Worm (Caenorhabditis elegans) whole organism, midembryonic: ENCODE measurements around the gene T25D3.4.
A peak's percentile ranks its signal among the peaks of the same experiment; 100 is the strongest.

Experiments used
- T22C8.4 ChIP-seq: fragments of 200-800 bp; sonication (Bioruptor generic); IDR thresholded peaks from 2 replicates; pipeline ENCODE4 v1.3.6; 2022; ENCODE audit warnings: missing genetic modification characterization, missing compliant biosample characterization
- cog-1 ChIP-seq: sonication (generic microtip); optimal IDR thresholded peaks from 2 replicates; lab custom pipeline; 2016; ENCODE audit warnings: missing genetic modification characterization, missing compliant biosample characterization
- flt-1 ChIP-seq: fragments of 200-800 bp; sonication (Bioruptor generic); IDR thresholded peaks from 2 replicates; pipeline ENCODE4 v1.3.6; 2022; ENCODE audit warnings: missing genetic modification characterization, missing compliant biosample characterization
- klf-2 ChIP-seq: fragments of 200-800 bp; sonication (Bioruptor generic); conservative IDR thresholded peaks from 2 replicates; pipeline ENCODE4 v1.3.6; 2022; ENCODE audit warnings: missing genetic modification reagents, missing genetic modification characterization, missing compliant biosample characterization
- med-1 ChIP-seq: sonication (generic microtip); optimal IDR thresholded peaks from 2 replicates; lab custom pipeline; 2017; ENCODE audit warnings: missing genetic modification characterization, mild to moderate bottlenecking, missing compliant biosample characterization, antibody characterized with exemption, missing genetic modification reagents; ENCODE audit not compliant: insufficient read depth
- ref-1 ChIP-seq: fragments of 200-800 bp; sonication (Bioruptor generic); conservative IDR thresholded peaks from 2 replicates; pipeline ENCODE4 v1.3.6; 2022; ENCODE audit warnings: missing genetic modification reagents, missing genetic modification characterization, missing compliant biosample characterization
- tab-1 ChIP-seq: fragments of 200-800 bp; sonication (Bioruptor generic); IDR thresholded peaks from 2 replicates; pipeline ENCODE4 v1.3.6; 2022; ENCODE audit warnings: missing genetic modification characterization, missing compliant biosample characterization
- ztf-23 ChIP-seq: fragments of 200-800 bp; sonication (Bioruptor generic); IDR thresholded peaks from 2 replicates; pipeline ENCODE4 v1.3.6; 2022; ENCODE audit warnings: missing genetic modification reagents, missing genetic modification characterization, missing compliant biosample characterization
- ztf-29 ChIP-seq: fragments of 200-800 bp; sonication (Bioruptor generic); IDR thresholded peaks from 2 replicates; pipeline ENCODE4 v1.3.6; 2022; ENCODE audit warnings: missing genetic modification reagents, missing genetic modification characterization, missing compliant biosample characterization

The T25D3.4 gene

DNA sequence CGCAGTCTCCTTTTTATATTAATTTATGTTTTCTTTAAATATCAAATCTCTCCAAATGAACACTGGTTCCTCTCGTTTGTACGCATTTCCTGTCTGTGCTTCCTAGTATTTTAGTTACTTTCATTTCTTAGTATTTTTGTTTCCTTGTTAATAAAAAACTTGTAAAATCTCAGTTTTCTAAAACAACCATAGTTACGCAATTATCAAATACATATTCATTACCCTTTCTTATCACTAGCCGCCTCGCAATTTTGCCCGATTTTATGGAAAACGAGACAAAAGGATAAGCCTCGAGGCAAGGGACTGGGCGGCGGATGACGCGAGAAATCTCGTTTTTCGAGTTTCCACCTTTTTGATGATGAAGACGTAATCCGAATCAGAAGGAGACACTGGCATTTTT is 35.8 kb upstream of the T25D3.4 start, which contains the start of gene C50D2.1:
Gene C50D2.1, plus strand, starts transcription at position 301 of the 400 bp plus-strand sequence.
- no peak for TF ChIP-seq ztf-29 (GFP tag; lab: Robert Waterston, UW)

DNA sequence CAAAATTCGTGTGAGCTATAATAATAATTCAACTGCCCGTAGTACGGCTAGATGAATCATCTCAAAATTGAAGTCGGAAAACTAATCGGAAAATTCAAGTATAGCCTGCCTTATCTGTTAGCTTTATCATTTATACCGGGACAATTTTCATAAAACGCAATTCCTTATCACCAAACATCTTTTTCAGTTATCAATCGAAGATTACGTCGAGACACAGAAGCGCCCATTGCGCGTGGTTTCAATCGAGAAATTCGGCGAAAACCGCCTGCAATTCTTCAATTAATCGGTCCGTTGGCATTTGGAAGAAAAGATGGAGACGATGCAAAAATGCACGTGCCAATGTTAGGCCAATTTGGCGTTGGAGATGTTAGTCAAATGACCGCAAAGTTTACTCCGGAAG is 34.8 kb upstream of the T25D3.4 start:
- TF ChIP-seq ztf-29 (GFP tag; lab: Robert Waterston, UW) (no peak), ref-1 (GFP tag; lab: Robert Waterston, UW) (no peak), cog-1 (tag; lab: Kevin White, UChicago) (no peak), T22C8.4 (GFP tag; lab: Robert Waterston, UW) (no peak), flt-1 (GFP tag; lab: Robert Waterston, UW) (no peak)

DNA sequence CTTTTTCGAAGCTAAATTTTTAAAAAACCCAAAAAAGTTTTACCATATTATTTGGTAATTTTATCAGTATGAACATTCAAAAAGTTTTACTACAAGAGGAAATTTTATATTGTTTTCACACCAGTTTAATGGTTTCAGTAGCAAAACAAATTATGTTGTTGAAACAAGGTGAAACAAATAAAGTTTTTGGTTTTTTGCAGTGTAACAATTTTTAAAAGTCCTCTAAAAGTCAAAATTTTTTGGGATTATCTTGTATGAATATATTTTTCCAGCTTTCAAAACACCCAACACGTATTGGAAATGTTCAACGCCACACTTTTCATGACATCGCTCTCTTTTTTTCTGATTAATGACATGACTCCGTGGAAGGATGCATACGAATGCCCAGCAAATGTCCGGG is 30.1 kb upstream of the T25D3.4 start, which contains the start of gene srt-54:
Gene srt-54, plus strand, starts transcription at position 301 of the 400 bp plus-strand sequence.
- TF ChIP-seq T22C8.4 (GFP tag; lab: Robert Waterston, UW) (no peak), ztf-29 (GFP tag; lab: Robert Waterston, UW) (no peak), ztf-23 (GFP tag; lab: Robert Waterston, UW) (no peak), med-1 (GFP tag; lab: Kevin White, UChicago) (no peak), ref-1 (GFP tag; lab: Robert Waterston, UW) (no peak), cog-1 (tag; lab: Kevin White, UChicago) (no peak), tab-1 (GFP tag; lab: Robert Waterston, UW) (no peak), klf-2 (GFP tag; lab: Robert Waterston, UW) (no peak), flt-1 (GFP tag; lab: Robert Waterston, UW) (no peak)

DNA sequence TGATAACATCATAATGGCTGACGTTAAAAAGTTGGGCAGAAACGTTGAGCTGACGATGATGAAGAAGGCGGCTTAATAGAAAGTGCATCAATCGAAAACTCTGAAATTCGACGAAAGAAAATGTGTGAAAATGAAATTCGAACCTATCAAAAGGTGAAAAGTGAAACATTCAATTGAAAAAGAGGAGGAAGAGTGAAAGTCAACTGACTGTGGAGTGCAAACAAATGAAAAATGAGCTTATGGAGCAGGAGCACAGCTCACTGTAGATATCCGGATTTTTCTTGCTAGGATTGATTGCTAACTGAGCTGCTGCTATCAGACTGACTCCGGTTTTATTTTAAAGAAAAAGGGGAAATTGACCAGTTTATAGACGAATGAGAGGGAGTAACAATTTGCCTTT is 25.9 kb upstream of the T25D3.4 start, which contains the start of gene K10B4.3:
Gene K10B4.3, minus strand, starts transcription at position 101 of the 400 bp plus-strand sequence.
- TF ChIP-seq flt-1 (GFP tag; lab: Robert Waterston, UW): no peak
- no peak for TF ChIP-seq cog-1 (tag; lab: Kevin White, UChicago)
- no peak for TF ChIP-seq T22C8.4 (GFP tag; lab: Robert Waterston, UW)
- TF ChIP-seq ref-1 (GFP tag; lab: Robert Waterston, UW): no peak
- TF ChIP-seq ztf-23 (GFP tag; lab: Robert Waterston, UW): no peak
- TF ChIP-seq ztf-29 (GFP tag; lab: Robert Waterston, UW): no peak
- no peak for TF ChIP-seq tab-1 (GFP tag; lab: Robert Waterston, UW)
- TF ChIP-seq med-1 (GFP tag; lab: Kevin White, UChicago): no peak
- no peak for TF ChIP-seq klf-2 (GFP tag; lab: Robert Waterston, UW)

DNA sequence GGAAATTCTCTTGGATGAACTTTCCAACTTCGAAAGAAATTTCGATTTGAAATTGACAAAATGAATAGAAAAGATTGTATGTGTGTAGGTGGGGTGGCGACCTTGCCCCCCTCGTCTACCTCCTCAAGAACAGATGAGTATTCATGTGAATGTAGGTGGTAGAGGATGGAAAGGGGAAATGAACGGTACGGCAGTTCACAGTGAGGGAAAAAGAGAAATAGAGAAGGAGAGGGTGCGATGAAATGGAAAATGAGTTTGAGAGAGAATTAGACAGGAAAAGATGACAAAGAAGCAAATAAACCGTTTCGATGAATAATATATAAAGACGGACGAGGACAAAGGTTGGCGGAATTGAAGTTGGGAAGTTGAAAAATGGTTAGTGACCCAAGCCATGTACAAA is 25.0 kb upstream of the T25D3.4 start:
- TF ChIP-seq tab-1 (GFP tag; lab: Robert Waterston, UW): 0 out of 2 replicates have a peak, but pooled peaks have one; percentile 57
- TF ChIP-seq T22C8.4 (GFP tag; lab: Robert Waterston, UW): no peak
- peak; percentile 61; the same call in 1 of the 2 replicates for TF ChIP-seq ztf-23 (GFP tag; lab: Robert Waterston, UW)
- no peak for TF ChIP-seq med-1 (GFP tag; lab: Kevin White, UChicago)

DNA sequence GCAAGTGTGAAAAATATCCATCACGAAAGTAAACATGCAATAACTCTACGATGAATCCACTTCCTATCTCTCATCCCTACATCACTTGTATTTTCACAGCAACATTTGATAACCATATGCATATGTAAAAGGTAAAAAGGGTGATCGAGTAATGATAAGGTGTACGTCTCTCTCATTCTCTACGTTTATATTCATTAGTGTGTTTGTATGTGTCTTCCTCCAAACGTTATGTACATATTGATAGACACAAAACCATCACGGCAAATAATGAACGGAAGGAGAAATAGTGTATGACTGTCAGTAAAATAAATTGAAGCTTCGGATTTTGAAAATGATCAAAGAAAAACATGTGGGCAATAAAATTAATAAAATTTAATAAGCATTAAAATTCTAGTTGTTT is 24.5 kb upstream of the T25D3.4 start:
- TF ChIP-seq klf-2 (GFP tag; lab: Robert Waterston, UW) (no peak), tab-1 (GFP tag; lab: Robert Waterston, UW) (no peak), ztf-23 (GFP tag; lab: Robert Waterston, UW) (no peak), T22C8.4 (GFP tag; lab: Robert Waterston, UW) (no peak), ref-1 (GFP tag; lab: Robert Waterston, UW) (no peak), cog-1 (tag; lab: Kevin White, UChicago) (no peak), flt-1 (GFP tag; lab: Robert Waterston, UW) (no peak)

DNA sequence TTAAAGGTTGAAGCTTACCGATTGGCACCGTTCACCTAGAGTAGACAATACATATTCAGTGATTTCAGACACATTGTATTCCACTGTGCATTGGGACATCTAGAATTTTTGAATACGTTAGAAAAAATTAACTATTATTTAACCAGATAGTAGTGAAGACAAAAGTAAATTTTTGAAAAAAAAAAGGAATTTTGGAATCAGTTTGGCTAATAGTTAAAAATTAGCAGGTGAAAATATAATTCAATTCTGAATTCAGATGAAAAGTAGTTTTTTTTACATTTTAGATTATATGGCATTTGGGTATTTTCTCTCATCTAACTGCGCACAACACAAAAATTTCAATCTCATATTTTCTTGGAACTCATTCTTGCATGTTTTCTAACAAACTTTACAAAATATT is 22.1 kb upstream of the T25D3.4 start, which contains the start of gene nmur-2:
Gene nmur-2, minus strand, starts transcription at position 101 of the 400 bp plus-strand sequence.
- TF ChIP-seq T22C8.4 (GFP tag; lab: Robert Waterston, UW): no peak
- no peak for TF ChIP-seq ref-1 (GFP tag; lab: Robert Waterston, UW)
- no peak for TF ChIP-seq med-1 (GFP tag; lab: Kevin White, UChicago)
- TF ChIP-seq ztf-29 (GFP tag; lab: Robert Waterston, UW): no peak
- TF ChIP-seq ztf-23 (GFP tag; lab: Robert Waterston, UW): no peak

DNA sequence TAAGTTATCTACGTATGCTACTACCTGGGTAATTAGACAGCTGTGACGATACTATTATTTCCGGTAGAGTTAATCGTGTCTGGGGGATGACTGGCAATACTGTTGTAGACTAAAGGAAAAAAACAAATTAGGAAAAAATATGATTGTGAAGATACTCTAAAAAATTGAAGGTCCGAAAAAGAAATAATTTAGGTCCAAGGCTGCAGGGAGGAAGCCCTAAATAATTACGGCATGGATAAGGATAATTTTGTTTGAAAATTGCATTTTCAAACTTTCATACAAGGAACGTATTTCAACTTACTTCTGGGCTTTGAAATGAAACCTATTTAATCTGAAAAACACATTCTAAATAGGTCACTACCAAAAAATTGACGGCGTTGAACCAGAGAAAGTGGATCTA is 18.1 kb upstream of the T25D3.4 start, which contains the start of gene srd-3:
Gene srd-3, minus strand, starts transcription at position 101 of the 400 bp plus-strand sequence.
- TF ChIP-seq med-1 (GFP tag; lab: Kevin White, UChicago): no peak
- no peak for TF ChIP-seq ztf-29 (GFP tag; lab: Robert Waterston, UW)
- TF ChIP-seq tab-1 (GFP tag; lab: Robert Waterston, UW): no peak
- TF ChIP-seq ref-1 (GFP tag; lab: Robert Waterston, UW): no peak
- no peak for TF ChIP-seq cog-1 (tag; lab: Kevin White, UChicago)
- no peak for TF ChIP-seq klf-2 (GFP tag; lab: Robert Waterston, UW)
- TF ChIP-seq flt-1 (GFP tag; lab: Robert Waterston, UW): no peak
- TF ChIP-seq ztf-23 (GFP tag; lab: Robert Waterston, UW): no peak

DNA sequence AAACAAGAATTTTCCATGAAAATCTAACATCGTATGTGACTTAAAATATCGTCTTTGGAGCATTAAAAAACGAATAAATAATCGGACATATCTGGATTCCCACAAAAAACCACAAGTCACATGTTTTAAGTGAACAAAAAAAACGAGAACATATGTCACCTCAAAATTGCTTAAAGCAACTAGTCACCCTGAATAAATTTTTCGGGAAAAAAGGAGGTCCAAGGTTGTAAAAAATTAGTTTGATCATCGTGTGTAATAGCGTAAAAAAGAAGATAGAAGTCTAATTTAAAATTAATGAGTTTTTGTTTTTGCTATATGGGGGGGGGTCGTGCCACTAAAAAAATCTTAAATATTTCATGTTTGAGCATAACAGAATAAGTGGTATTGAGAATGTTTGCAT is 17.3 kb upstream of the T25D3.4 start:
- TF ChIP-seq cog-1 (tag; lab: Kevin White, UChicago): no peak
- TF ChIP-seq ref-1 (GFP tag; lab: Robert Waterston, UW): no peak
- TF ChIP-seq med-1 (GFP tag; lab: Kevin White, UChicago): no peak
- no peak for TF ChIP-seq ztf-23 (GFP tag; lab: Robert Waterston, UW)
- no peak for TF ChIP-seq T22C8.4 (GFP tag; lab: Robert Waterston, UW)
- no peak for TF ChIP-seq klf-2 (GFP tag; lab: Robert Waterston, UW)
- TF ChIP-seq ztf-29 (GFP tag; lab: Robert Waterston, UW): no peak
- TF ChIP-seq tab-1 (GFP tag; lab: Robert Waterston, UW): no peak
- no peak for TF ChIP-seq flt-1 (GFP tag; lab: Robert Waterston, UW)
